Worm (Caenorhabditis elegans) whole organism, early embryonic: Measurements from ENCODE around the gene C39B5.10.

Experiments
- B0310.2 ChIP-seq: sonication (generic microtip); optimal IDR thresholded peaks from 2 replicates; lab custom pipeline; 2016; ENCODE audit warnings: mild to moderate bottlenecking, missing genetic modification characterization, missing compliant biosample characterization
- F13C5.2 ChIP-seq: sonication (generic microtip); optimal IDR thresholded peaks from 2 replicates; lab custom pipeline; 2017; ENCODE audit warnings: mild to moderate bottlenecking, missing genetic modification characterization, inconsistent platforms, missing compliant biosample characterization
- aly-1 ChIP-seq: sonication (generic microtip); optimal IDR thresholded peaks from 2 replicates; lab custom pipeline; 2016; ENCODE audit warnings: missing genetic modification characterization, missing compliant biosample characterization
- ama-1 ChIP-seq: fragments of 150-350 bp; optimal IDR thresholded peaks from 2 replicates; lab custom pipeline; 2014
- ceh-13 ChIP-seq: fragments of 200-800 bp; sonication (Bioruptor generic); optimal IDR thresholded peaks from 2 replicates; lab custom pipeline; 2018; ENCODE audit warnings: mild to moderate bottlenecking, missing genetic modification characterization, missing compliant biosample characterization
- ceh-36 ChIP-seq: sonication (generic microtip); optimal IDR thresholded peaks from 2 replicates; lab custom pipeline; 2016; ENCODE audit warnings: missing genetic modification characterization, inconsistent platforms, missing compliant biosample characterization
- ets-7 ChIP-seq: sonication (generic microtip); optimal IDR thresholded peaks from 2 replicates; lab custom pipeline; 2016; ENCODE audit warnings: missing genotype, missing genetic modification characterization, missing compliant biosample characterization
- flt-1 ChIP-seq: fragments of 200-800 bp; sonication (Bioruptor generic); IDR thresholded peaks from 2 replicates; pipeline ENCODE4 v1.3.6; 2022; ENCODE audit warnings: missing genetic modification characterization, missing compliant biosample characterization
- hmbx-1 ChIP-seq: sonication (generic microtip); optimal IDR thresholded peaks from 2 replicates; lab custom pipeline; 2016; ENCODE audit warnings: mild to moderate bottlenecking, missing genetic modification characterization, missing compliant biosample characterization
- hmg-4 ChIP-seq: fragments of 200-800 bp; sonication (Bioruptor generic); optimal IDR thresholded peaks from 2 replicates; lab custom pipeline; 2018; ENCODE audit warnings: mild to moderate bottlenecking, missing genetic modification characterization, missing compliant biosample characterization
- hnd-1 ChIP-seq: sonication (generic microtip); optimal IDR thresholded peaks from 2 replicates; lab custom pipeline; 2016; ENCODE audit warnings: missing genetic modification characterization, missing compliant biosample characterization
- pes-1 ChIP-seq: fragments of 200-800 bp; sonication (Bioruptor generic); IDR thresholded peaks from 2 replicates; pipeline ENCODE4 v1.3.6; 2022; ENCODE audit warnings: missing genetic modification reagents, missing genetic modification characterization, missing compliant biosample characterization
- scrt-1 ChIP-seq: fragments of 200-800 bp; sonication (Bioruptor generic); IDR thresholded peaks from 2 replicates; pipeline ENCODE4 v1.3.6; 2022; ENCODE audit warnings: missing genetic modification characterization, missing compliant biosample characterization
- sea-1 ChIP-seq: fragments of 200-800 bp; sonication (Bioruptor generic); conservative IDR thresholded peaks from 2 replicates; pipeline ENCODE4 v1.3.6; 2022; ENCODE audit warnings: missing genetic modification characterization, missing compliant biosample characterization
- tbx-11 ChIP-seq: fragments of 200-800 bp; sonication (Bioruptor generic); IDR thresholded peaks from 2 replicates; pipeline ENCODE4 v1.3.6; 2022; ENCODE audit warnings: missing genetic modification characterization, missing compliant biosample characterization
- tbx-37 ChIP-seq: fragments of 200-800 bp; sonication (Bioruptor generic); conservative IDR thresholded peaks from 2 replicates; pipeline ENCODE4 v1.3.6; 2022; ENCODE audit warnings: missing genetic modification reagents, missing genetic modification characterization, missing compliant biosample characterization
- tra-4 ChIP-seq: sonication (generic microtip); optimal IDR thresholded peaks from 2 replicates; lab custom pipeline; 2017; ENCODE audit warnings: missing genetic modification characterization, missing compliant biosample characterization

C39B5.10 gene

DNA sequence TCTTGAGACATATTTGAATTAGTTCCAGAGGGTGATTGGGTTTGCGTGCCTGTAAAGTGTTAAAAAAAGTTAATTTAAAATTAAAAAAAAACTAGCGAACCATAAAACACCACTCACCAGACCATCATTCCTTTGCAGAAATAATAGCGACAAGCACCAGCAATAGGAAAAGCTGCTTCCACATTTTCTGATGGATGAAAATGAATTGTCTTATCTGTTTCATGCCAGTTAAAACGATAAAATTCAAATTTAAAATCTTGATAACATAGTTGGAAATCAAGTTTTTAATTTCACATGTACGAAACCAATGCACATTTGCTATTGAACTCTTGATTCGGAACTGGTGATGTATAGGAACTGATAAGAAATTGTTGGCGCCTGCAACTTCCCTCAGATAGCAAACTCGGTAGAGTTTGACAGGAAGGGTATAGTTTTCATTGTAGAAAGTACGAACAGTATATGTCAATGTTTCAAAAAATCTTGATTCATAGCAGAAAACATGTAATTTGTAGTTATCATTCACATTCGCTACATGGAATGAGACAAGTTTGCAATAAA lies at the start of gene C39B5.10:
Gene C39B5.10 (minus strand): TSS at position 51 of the 558 bp plus-strand sequence.
- TF ChIP-seq pes-1 (GFP tag; lab: Robert Waterston, UW) (no peak), flt-1 (GFP tag; lab: Robert Waterston, UW) (no peak), ceh-13 (GFP tag; lab: Kevin White, UChicago) (no peak), tbx-37 (GFP tag; lab: Robert Waterston, UW) (no peak), hmg-4 (GFP tag; lab: Kevin White, UChicago) (no peak), tra-4 (tag; lab: Kevin White, UChicago) (no peak), scrt-1 (GFP tag; lab: Robert Waterston, UW) (no peak), ets-7 (tag; lab: Kevin White, UChicago) (no peak), hmbx-1 (tag; lab: Kevin White, UChicago) (no peak), tbx-11 (GFP tag; lab: Robert Waterston, UW) (no peak), B0310.2 (tag; lab: Kevin White, UChicago) (no peak), hnd-1 (tag; lab: Kevin White, UChicago) (no peak), ceh-36 (no peak), aly-1 (tag; lab: Kevin White, UChicago) (no peak), ama-1 (lab: Kevin White, UChicago) (no peak), sea-1 (GFP tag; lab: Robert Waterston, UW) (no peak), F13C5.2 (tag; lab: Kevin White, UChicago) (no peak)

DNA sequence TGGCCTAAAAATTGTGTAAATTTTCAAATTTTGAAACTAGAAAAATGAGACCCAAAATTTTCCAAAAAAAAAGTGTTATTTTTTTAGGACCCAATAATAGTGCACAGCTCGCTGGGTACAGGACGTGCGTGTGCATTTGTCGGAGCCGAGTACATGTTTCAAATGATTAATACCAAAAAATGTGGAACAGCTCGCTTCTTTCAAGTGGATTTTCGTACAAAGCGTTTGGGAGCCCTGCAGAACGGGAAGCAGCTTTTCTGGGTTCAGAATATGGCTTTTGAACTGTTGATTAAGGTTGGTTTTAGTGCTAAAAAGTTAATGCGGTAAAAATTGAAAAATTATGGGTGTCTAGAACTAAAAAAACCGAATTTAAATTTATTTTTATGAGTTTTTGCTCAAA lies 48.8 kb upstream of the C39B5.10 start:
- no peak for TF ChIP-seq ceh-13 (GFP tag; lab: Kevin White, UChicago)
- TF ChIP-seq tra-4 (tag; lab: Kevin White, UChicago): no peak
- TF ChIP-seq ets-7 (tag; lab: Kevin White, UChicago): no peak
- no peak for TF ChIP-seq scrt-1 (GFP tag; lab: Robert Waterston, UW)
- no peak for TF ChIP-seq aly-1 (tag; lab: Kevin White, UChicago)
- TF ChIP-seq hnd-1 (tag; lab: Kevin White, UChicago): no peak
- no peak for TF ChIP-seq tbx-11 (GFP tag; lab: Robert Waterston, UW)
- no peak for TF ChIP-seq flt-1 (GFP tag; lab: Robert Waterston, UW)

DNA sequence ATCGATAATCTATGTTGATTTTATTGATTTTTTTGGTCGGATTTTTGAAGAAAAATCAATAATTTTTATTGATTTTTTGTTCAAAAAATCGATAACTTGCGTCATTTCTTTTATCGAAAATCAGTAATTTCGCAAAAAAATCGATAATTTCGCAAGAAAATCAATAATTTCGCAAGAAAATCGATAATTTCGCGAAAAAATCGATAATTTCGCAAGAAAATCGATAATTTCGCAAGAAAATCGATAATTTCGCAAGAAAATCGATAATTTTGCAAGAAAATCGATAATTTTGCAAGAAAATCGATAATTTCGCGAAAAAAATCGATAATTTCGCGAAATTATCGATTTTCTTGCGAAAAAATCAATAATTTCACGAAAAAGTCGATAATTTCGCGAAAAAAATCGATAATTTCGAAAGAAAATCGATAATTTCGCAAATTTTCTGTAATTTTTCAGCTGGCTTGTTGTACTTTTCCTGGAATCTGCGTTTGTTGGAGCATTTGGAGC lies 44.0 kb upstream of the C39B5.10 start:
- TF ChIP-seq tbx-11 (GFP tag; lab: Robert Waterston, UW) (no peak), ama-1 (lab: Kevin White, UChicago) (no peak), ets-7 (tag; lab: Kevin White, UChicago) (no peak), hmg-4 (GFP tag; lab: Kevin White, UChicago) (no peak), ceh-13 (GFP tag; lab: Kevin White, UChicago) (no peak), tra-4 (tag; lab: Kevin White, UChicago) (no peak), aly-1 (tag; lab: Kevin White, UChicago) (no peak), sea-1 (GFP tag; lab: Robert Waterston, UW) (no peak)

DNA sequence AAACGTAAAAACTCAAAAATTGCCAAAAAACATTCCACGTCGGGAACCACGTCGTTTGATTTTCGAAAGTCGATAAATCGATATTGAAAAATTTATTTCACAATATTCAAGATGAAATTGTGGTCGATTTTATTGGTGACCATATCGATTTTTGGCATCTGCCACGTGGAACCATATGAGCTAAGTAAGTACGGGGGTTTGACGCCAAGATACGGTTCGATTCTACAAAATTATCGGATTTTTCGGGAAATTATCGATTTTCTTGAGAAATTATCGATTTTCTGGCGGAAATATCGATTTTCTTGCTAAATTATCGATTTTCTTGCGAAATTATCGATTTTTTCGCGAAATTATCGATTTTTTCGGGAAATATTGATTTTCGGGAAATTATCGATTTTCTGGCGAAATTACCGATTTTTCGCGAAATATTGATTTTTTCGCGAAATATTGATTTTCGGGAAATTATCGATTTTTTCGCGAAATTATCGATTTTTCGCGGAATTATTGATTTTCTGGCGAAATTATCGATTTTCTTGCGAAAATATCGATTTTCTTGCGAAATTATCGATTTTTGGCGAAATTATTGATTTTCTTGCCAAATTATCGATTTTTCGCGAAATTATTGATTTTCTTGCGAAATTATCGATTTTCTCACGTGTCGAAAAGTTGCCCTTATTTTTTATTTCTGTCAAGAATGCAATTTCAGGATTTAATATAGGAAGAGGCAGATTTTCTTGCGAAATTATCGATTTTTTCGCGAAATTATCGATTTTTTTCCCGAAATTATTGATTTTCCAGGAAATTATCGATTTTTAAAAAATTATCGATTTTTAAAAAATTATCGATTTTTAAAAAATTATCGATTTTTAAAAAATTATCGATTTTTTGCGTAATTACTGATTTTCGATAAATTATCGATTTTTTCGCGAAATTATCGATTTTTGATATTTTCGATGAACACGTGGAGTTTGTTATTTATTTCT lies 42.8 kb upstream of the C39B5.10 start, which contains the start of gene Y54F10BM.3:
Gene Y54F10BM.3 (plus strand): TSS at position 51 of the 983 bp plus-strand sequence.
- TF ChIP-seq aly-1 (tag; lab: Kevin White, UChicago) (no peak), tra-4 (tag; lab: Kevin White, UChicago) (no peak), F13C5.2 (tag; lab: Kevin White, UChicago) (no peak), B0310.2 (tag; lab: Kevin White, UChicago) (no peak), sea-1 (GFP tag; lab: Robert Waterston, UW) (no peak), pes-1 (GFP tag; lab: Robert Waterston, UW) (no peak), ama-1 (lab: Kevin White, UChicago) (no peak), flt-1 (GFP tag; lab: Robert Waterston, UW) (no peak)

DNA sequence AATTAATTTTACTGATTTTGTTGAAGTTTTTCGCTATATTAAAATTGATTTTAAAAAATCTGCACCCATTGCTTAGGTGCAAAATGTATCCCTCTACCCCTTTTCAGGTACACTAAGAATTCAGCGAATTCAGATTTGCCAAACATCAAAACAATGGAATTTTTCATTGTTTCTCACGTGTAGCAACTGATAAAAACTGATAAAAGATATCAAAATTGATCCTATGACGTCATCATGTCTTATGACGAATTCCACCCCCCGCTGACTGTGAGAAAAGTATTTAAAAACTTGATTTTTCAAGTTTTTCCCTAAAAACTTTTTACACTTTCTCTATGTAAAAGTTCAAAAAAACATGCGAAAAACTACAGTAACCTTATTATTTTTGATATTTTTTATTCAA lies 41.1 kb upstream of the C39B5.10 start, which contains the start of gene Y54F10BM.22:
Gene Y54F10BM.22 (plus strand): TSS at position 331 of the 400 bp plus-strand sequence.
- TF ChIP-seq tbx-11 (GFP tag; lab: Robert Waterston, UW) (no peak), tbx-37 (GFP tag; lab: Robert Waterston, UW) (no peak), ets-7 (tag; lab: Kevin White, UChicago) (no peak), hmg-4 (GFP tag; lab: Kevin White, UChicago) (no peak), tra-4 (tag; lab: Kevin White, UChicago) (no peak), flt-1 (GFP tag; lab: Robert Waterston, UW) (no peak), pes-1 (GFP tag; lab: Robert Waterston, UW) (no peak), ceh-13 (GFP tag; lab: Kevin White, UChicago) (no peak), ceh-36 (no peak), F13C5.2 (tag; lab: Kevin White, UChicago) (no peak), sea-1 (GFP tag; lab: Robert Waterston, UW) (no peak), scrt-1 (GFP tag; lab: Robert Waterston, UW) (no peak), ama-1 (lab: Kevin White, UChicago) (no peak), aly-1 (tag; lab: Kevin White, UChicago) (no peak)

DNA sequence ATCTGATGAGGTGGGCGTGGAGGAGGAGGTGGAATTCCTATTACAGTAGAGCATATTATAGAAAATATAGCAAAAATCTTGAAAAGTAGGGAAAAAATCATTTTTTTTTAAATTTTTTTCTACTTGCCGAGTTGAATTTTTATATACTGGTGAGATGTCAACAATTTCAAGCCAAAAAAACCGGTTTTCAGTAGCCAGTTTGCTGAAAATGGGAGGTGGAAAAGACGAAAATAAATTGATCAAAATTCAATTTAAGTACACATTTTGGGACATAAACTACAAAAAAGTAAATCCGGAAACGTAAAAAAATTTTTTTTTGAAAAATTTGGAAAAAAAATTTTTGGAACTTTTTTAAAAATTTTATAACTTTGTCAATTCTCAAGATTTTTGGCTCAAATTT lies 40.0 kb upstream of the C39B5.10 start, which contains the start of gene Y54F10BM.23:
Gene Y54F10BM.23 (minus strand): TSS at position 101 of the 400 bp plus-strand sequence.
- TF ChIP-seq pes-1 (GFP tag; lab: Robert Waterston, UW) (no peak), hmbx-1 (tag; lab: Kevin White, UChicago) (no peak), ceh-36 (no peak), tbx-11 (GFP tag; lab: Robert Waterston, UW) (no peak), ets-7 (tag; lab: Kevin White, UChicago) (no peak), tbx-37 (GFP tag; lab: Robert Waterston, UW) (no peak), tra-4 (tag; lab: Kevin White, UChicago) (no peak), hnd-1 (tag; lab: Kevin White, UChicago) (no peak), flt-1 (GFP tag; lab: Robert Waterston, UW) (no peak), ceh-13 (GFP tag; lab: Kevin White, UChicago) (no peak), F13C5.2 (tag; lab: Kevin White, UChicago) (no peak), scrt-1 (GFP tag; lab: Robert Waterston, UW) (no peak), hmg-4 (GFP tag; lab: Kevin White, UChicago) (no peak), aly-1 (tag; lab: Kevin White, UChicago) (no peak), B0310.2 (tag; lab: Kevin White, UChicago) (no peak), sea-1 (GFP tag; lab: Robert Waterston, UW) (no peak), ama-1 (lab: Kevin White, UChicago) (no peak)
